Worm (Caenorhabditis elegans) whole organism, mixed stage, embryonic: ENCODE results near the gene EEED8.13.

Source experiments
- elt-3 ChIP-seq: fragments of 150-350 bp; optimal IDR thresholded peaks from 2 replicates; lab custom pipeline; 2014; ENCODE audit warnings: missing biosample characterization, missing genetic modification characterization
- lsy-2 ChIP-seq: fragments of 150-350 bp; optimal IDR thresholded peaks from 2 replicates; lab custom pipeline; 2014; ENCODE audit warnings: missing biosample characterization, missing genetic modification characterization
- mab-5 ChIP-seq: fragments of 150-350 bp; optimal IDR thresholded peaks from 2 replicates; lab custom pipeline; 2014; ENCODE audit warnings: missing biosample characterization, missing genetic modification characterization
- mep-1 ChIP-seq: fragments of 150-350 bp; optimal IDR thresholded peaks from 2 replicates; lab custom pipeline; 2017; ENCODE audit warnings: missing biosample characterization, missing genetic modification reagents, missing genetic modification characterization, inconsistent platforms
- nhr-237 ChIP-seq: fragments of 150-350 bp; optimal IDR thresholded peaks from 2 replicates; lab custom pipeline; 2014; ENCODE audit warnings: missing biosample characterization, missing genetic modification characterization
- pha-4 ChIP-seq: fragments of 150-350 bp; optimal IDR thresholded peaks from 2 replicates; lab custom pipeline; 2018; ENCODE audit warnings: missing biosample characterization, missing genetic modification reagents, missing genetic modification characterization
- unc-62 ChIP-seq: fragments of 150-350 bp; optimal IDR thresholded peaks from 2 replicates; lab custom pipeline; 2014; ENCODE audit warnings: missing biosample characterization, missing genetic modification reagents, missing genetic modification characterization
- zip-8 ChIP-seq: fragments of 150-350 bp; optimal IDR thresholded peaks from 2 replicates; lab custom pipeline; 2014; ENCODE audit warnings: missing biosample characterization, missing genetic modification characterization

DNA sequence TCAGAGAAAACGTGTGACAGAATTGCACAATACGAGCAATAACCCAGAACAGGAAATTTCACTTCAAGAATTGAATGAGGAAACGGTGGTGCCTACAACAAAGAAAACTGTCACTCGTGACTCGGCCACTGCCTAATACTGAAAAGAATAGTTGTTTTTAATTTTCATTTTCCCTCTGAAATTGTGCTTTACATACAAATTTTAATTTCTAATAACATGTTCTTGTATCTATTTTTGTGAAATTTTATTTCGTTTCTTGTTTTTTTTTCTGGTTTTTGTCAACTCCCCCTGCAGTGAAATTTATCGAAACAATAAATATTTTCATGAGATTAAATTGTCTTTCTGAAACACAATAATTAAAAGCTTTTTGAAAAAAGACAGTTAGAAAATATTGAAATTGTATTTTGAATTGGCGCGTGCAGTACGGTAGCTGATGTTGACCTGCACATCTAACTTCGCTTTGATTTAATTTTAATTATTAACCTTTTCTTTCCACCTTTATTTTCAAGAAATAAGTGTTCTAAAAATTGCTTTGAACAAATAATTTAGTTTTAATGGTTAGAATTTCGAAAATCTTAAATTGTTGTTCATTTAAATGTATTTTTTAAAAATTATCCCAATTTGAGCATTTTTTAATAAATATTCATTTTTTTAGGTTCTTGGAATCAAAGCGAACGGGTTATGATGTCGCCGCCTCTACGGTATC, 43.4 kb upstream of the EEED8.13 start, which contains the start of gene daz-1:
- TF ChIP-seq elt-3 = no peak
- no peak for TF ChIP-seq unc-62
- no peak for TF ChIP-seq mab-5 (tag; lab: Kevin White, UChicago)
- TF ChIP-seq lsy-2 (tag; lab: Kevin White, UChicago) = no peak
- TF ChIP-seq nhr-237 = no peak
- TF ChIP-seq mep-1 = no peak
- TF ChIP-seq zip-8 = no peak
- no peak for TF ChIP-seq pha-4
